Fruit fly (Drosophila melanogaster) whole organism, embryonic: ENCODE results near the gene dsx.

Experiments used
- BEAF-32 ChIP-seq: fragments of 200-800 bp; sonication (Bioruptor generic); optimal IDR thresholded peaks from 3 replicates; lab custom pipeline; 2017; ENCODE audit warnings: missing biosample characterization, missing genetic modification characterization, mild to moderate bottlenecking, moderate library complexity, missing genetic modification reagents
- CG10979 ChIP-seq: fragments of 200-800 bp; sonication (Bioruptor generic); optimal IDR thresholded peaks from 2 replicates; lab custom pipeline; 2018; ENCODE audit warnings: missing biosample characterization, mild to moderate bottlenecking, missing genetic modification characterization, moderate library complexity
- CG11398 ChIP-seq: fragments of 200-800 bp; sonication (Bioruptor generic); optimal IDR thresholded peaks from 2 replicates; lab custom pipeline; 2016; ENCODE audit warnings: missing biosample characterization, missing genetic modification characterization
- CG12299 ChIP-seq: fragments of 200-800 bp; sonication (Bioruptor generic); optimal IDR thresholded peaks from 2 replicates; lab custom pipeline; 2018; ENCODE audit warnings: missing biosample characterization, mild to moderate bottlenecking, missing genetic modification characterization
- CG13424 ChIP-seq: fragments of 200-800 bp; sonication (Bioruptor generic); optimal IDR thresholded peaks from 2 replicates; lab custom pipeline; 2019; ENCODE audit warnings: missing biosample characterization, mild to moderate bottlenecking, missing genetic modification characterization, moderate library complexity
- CG15514 ChIP-seq: fragments of 200-800 bp; sonication (Bioruptor generic); optimal IDR thresholded peaks from 3 replicates; lab custom pipeline; 2017; ENCODE audit warnings: missing biosample characterization, missing genetic modification characterization, mild to moderate bottlenecking, moderate library complexity, missing genetic modification reagents
- CG15601 ChIP-seq: fragments of 200-800 bp; sonication (Bioruptor generic); optimal IDR thresholded peaks from 3 replicates; lab custom pipeline; 2019; ENCODE audit warnings: missing biosample characterization, mild to moderate bottlenecking, missing genetic modification characterization, moderate library complexity
- CG1602 ChIP-seq: fragments of 200-800 bp; sonication (Bioruptor generic); optimal IDR thresholded peaks from 3 replicates; lab custom pipeline; 2016; ENCODE audit warnings: missing biosample characterization, missing genetic modification characterization
- CG18476 ChIP-seq: fragments of 200-800 bp; sonication (Bioruptor generic); optimal IDR thresholded peaks from 2 replicates; lab custom pipeline; 2016; ENCODE audit warnings: missing biosample characterization, mild to moderate bottlenecking, missing genetic modification characterization
- CG3065 ChIP-seq: fragments of 200-800 bp; sonication (Bioruptor generic); optimal IDR thresholded peaks from 2 replicates; lab custom pipeline; 2016; ENCODE audit warnings: missing biosample characterization, missing genetic modification characterization
- CG4328 ChIP-seq: fragments of 200-800 bp; sonication (Bioruptor generic); optimal IDR thresholded peaks from 3 replicates; lab custom pipeline; 2017; ENCODE audit warnings: missing biosample characterization, missing genetic modification reagents, missing genetic modification characterization
- CG43689 ChIP-seq: fragments of 200-800 bp; sonication (Bioruptor generic); IDR thresholded peaks from 2 replicates; pipeline ENCODE4 v1.3.6; 2022; ENCODE audit warnings: missing biosample characterization, missing genetic modification characterization
- CG4404 ChIP-seq: fragments of 200-800 bp; sonication (Bioruptor generic); IDR thresholded peaks from 2 replicates; pipeline ENCODE4 v1.3.6; 2022; ENCODE audit warnings: missing biosample characterization, missing genetic modification characterization
- CG7556 ChIP-seq: fragments of 200-800 bp; sonication (Bioruptor generic); optimal IDR thresholded peaks from 2 replicates; lab custom pipeline; 2017; ENCODE audit warnings: missing biosample characterization, mild to moderate bottlenecking, missing genetic modification characterization
- Camta ChIP-seq: fragments of 200-800 bp; sonication (Bioruptor generic); optimal IDR thresholded peaks from 2 replicates; lab custom pipeline; 2016; ENCODE audit warnings: missing biosample characterization, missing genetic modification characterization
- D19B ChIP-seq: fragments of 200-800 bp; sonication (Bioruptor generic); optimal IDR thresholded peaks from 2 replicates; lab custom pipeline; 2017; ENCODE audit warnings: missing biosample characterization, mild to moderate bottlenecking, missing genetic modification characterization
- Deaf1 ChIP-seq: fragments of 200-800 bp; optimal IDR thresholded peaks from 3 replicates; lab custom pipeline; 2019; ENCODE audit warnings: missing biosample characterization, mild to moderate bottlenecking, missing genetic modification characterization, moderate library complexity
- Dip3 ChIP-seq: fragments of 200-800 bp; sonication (Bioruptor generic); optimal IDR thresholded peaks from 3 replicates; lab custom pipeline; 2016; ENCODE audit warnings: missing biosample characterization, missing genetic modification characterization
- E2f1 ChIP-seq: fragments of 200-800 bp; sonication (Bioruptor generic); IDR thresholded peaks from 2 replicates; pipeline ENCODE4 v1.3.6; 2022; ENCODE audit warnings: missing biosample characterization, missing genetic modification characterization
- ERR ChIP-seq: fragments of 200-800 bp; sonication (Bioruptor generic); optimal IDR thresholded peaks from 2 replicates; lab custom pipeline; 2016; ENCODE audit warnings: missing biosample characterization, missing genetic modification characterization
- Gsc ChIP-seq: fragments of 200-800 bp; sonication (Bioruptor generic); IDR thresholded peaks from 2 replicates; pipeline ENCODE4 v1.3.6; 2022; ENCODE audit warnings: missing biosample characterization, missing genetic modification characterization
- Gug ChIP-seq: fragments of 200-800 bp; sonication (Bioruptor generic); IDR thresholded peaks from 4 replicates; pipeline ENCODE4 v1.3.6; 2022; ENCODE audit warnings: missing biosample characterization, missing genetic modification characterization
- MTF-1 ChIP-seq: fragments of 200-800 bp; sonication (Bioruptor generic); optimal IDR thresholded peaks from 2 replicates; lab custom pipeline; 2018; ENCODE audit warnings: missing biosample characterization, mild to moderate bottlenecking, missing genetic modification characterization, borderline replicate concordance
- Med ChIP-seq: fragments of 200-800 bp; sonication (Bioruptor generic); peaks from one replicate; lab custom pipeline; 2016; ENCODE audit warnings: missing biosample characterization, missing genetic modification characterization, mild to moderate bottlenecking, inconsistent platforms, moderate library complexity
- Neu2 ChIP-seq: fragments of 200-800 bp; sonication (Bioruptor generic); optimal IDR thresholded peaks from 3 replicates; lab custom pipeline; 2016; ENCODE audit warnings: missing biosample characterization, missing genetic modification characterization, borderline replicate concordance
- Nf-YC ChIP-seq: fragments of 200-800 bp; optimal IDR thresholded peaks from 3 replicates; lab custom pipeline; 2019; ENCODE audit warnings: missing biosample characterization, mild to moderate bottlenecking, missing genetic modification characterization, moderate library complexity
- Pdp1 ChIP-seq, 2 experiments: fragments of 200-800 bp; sonication (Bioruptor generic); optimal IDR thresholded peaks; 3 replicates each; lab custom pipeline; 2016; ENCODE audit warnings: missing biosample characterization in 2 of 2, missing genetic modification characterization in 2 of 2, mild to moderate bottlenecking in 1 of 2, moderate library complexity in 1 of 2
- Ptx1 ChIP-seq: fragments of 200-800 bp; sonication (Bioruptor generic); IDR thresholded peaks from 2 replicates; pipeline ENCODE4 v1.3.6; 2022; ENCODE audit warnings: missing biosample characterization, missing genetic modification characterization
- ato ChIP-seq: fragments of 200-800 bp; sonication (Bioruptor generic); IDR thresholded peaks from 2 replicates; pipeline ENCODE4 v1.3.6; 2022; ENCODE audit warnings: missing biosample characterization, missing genetic modification characterization; ENCODE audit not compliant: partially characterized antibody
- caup ChIP-seq: fragments of 200-800 bp; sonication (Bioruptor generic); optimal IDR thresholded peaks from 3 replicates; lab custom pipeline; 2017; ENCODE audit warnings: missing biosample characterization, mild to moderate bottlenecking, missing genetic modification characterization, moderate library complexity; ENCODE audit not compliant: severe bottlenecking
- crol ChIP-seq: fragments of 200-800 bp; sonication (Bioruptor generic); IDR thresholded peaks from 2 replicates; pipeline ENCODE4 v1.3.6; 2022; ENCODE audit warnings: missing biosample characterization, missing genetic modification characterization
- crp ChIP-seq, 2 experiments: fragments of 200-800 bp; sonication (Bioruptor generic); optimal IDR thresholded peaks; 2 replicates in 1 of 2; 3 replicates in 1 of 2; lab custom pipeline; 2017; ENCODE audit warnings: missing biosample characterization in 2 of 2, missing genetic modification characterization in 2 of 2, mild to moderate bottlenecking in 1 of 2, moderate library complexity in 1 of 2
- dmrt11E ChIP-seq: fragments of 200-800 bp; sonication (Bioruptor generic); optimal IDR thresholded peaks from 3 replicates; lab custom pipeline; 2018; ENCODE audit warnings: missing biosample characterization, mild to moderate bottlenecking, missing genetic modification characterization, moderate library complexity
- gce ChIP-seq: fragments of 200-800 bp; sonication (Bioruptor generic); IDR thresholded peaks from 3 replicates; pipeline ENCODE4 v1.3.6; 2022; ENCODE audit warnings: missing biosample characterization, missing genetic modification characterization
- grau ChIP-seq: fragments of 200-800 bp; optimal IDR thresholded peaks from 3 replicates; lab custom pipeline; 2019; ENCODE audit warnings: missing biosample characterization, mild to moderate bottlenecking, missing genetic modification characterization, moderate library complexity
- grn ChIP-seq: fragments of 200-800 bp; sonication (Bioruptor generic); optimal IDR thresholded peaks from 3 replicates; lab custom pipeline; 2017; ENCODE audit warnings: missing biosample characterization, missing genetic modification characterization
- ham ChIP-seq: fragments of 200-800 bp; sonication (Bioruptor generic); IDR thresholded peaks from 2 replicates; pipeline ENCODE4 v1.3.6; 2022; ENCODE audit warnings: missing biosample characterization, missing genetic modification characterization
- odd ChIP-seq: fragments of 200-800 bp; sonication (Bioruptor generic); optimal IDR thresholded peaks from 2 replicates; lab custom pipeline; 2017; ENCODE audit warnings: missing biosample characterization, mild to moderate bottlenecking, missing genetic modification characterization
- psq ChIP-seq: fragments of 200-800 bp; sonication (Bioruptor generic); optimal IDR thresholded peaks from 2 replicates; lab custom pipeline; 2017; ENCODE audit warnings: missing biosample characterization, missing genetic modification characterization
- sob ChIP-seq: fragments of 200-800 bp; sonication (Bioruptor generic); IDR thresholded peaks from 2 replicates; pipeline ENCODE4 v1.3.6; 2022; ENCODE audit warnings: missing biosample characterization, missing genetic modification characterization
- ssp ChIP-seq: fragments of 200-800 bp; sonication (Bioruptor generic); IDR thresholded peaks from 2 replicates; pipeline ENCODE4 v1.3.6; 2022; ENCODE audit warnings: missing biosample characterization, missing genetic modification characterization
- sug ChIP-seq: fragments of 200-800 bp; optimal IDR thresholded peaks from 2 replicates; lab custom pipeline; 2019; ENCODE audit warnings: missing biosample characterization, mild to moderate bottlenecking, missing genetic modification characterization, moderate library complexity
- tx ChIP-seq: fragments of 200-800 bp; sonication (Bioruptor generic); optimal IDR thresholded peaks from 2 replicates; lab custom pipeline; 2016; ENCODE audit warnings: missing biosample characterization, missing genetic modification characterization
- vvl ChIP-seq: fragments of 200-800 bp; sonication (Bioruptor generic); IDR thresholded peaks from 2 replicates; pipeline ENCODE4 v1.3.6; 2022; ENCODE audit warnings: missing biosample characterization, missing genetic modification characterization
- z ChIP-seq: fragments of 200-800 bp; sonication (Bioruptor generic); IDR thresholded peaks from 3 replicates; pipeline ENCODE4 v1.3.6; 2022; ENCODE audit warnings: missing biosample characterization, missing genetic modification characterization
- zen2 ChIP-seq: fragments of 200-800 bp; sonication (Bioruptor generic); IDR thresholded peaks from 3 replicates; pipeline ENCODE4 v1.3.6; 2022; ENCODE audit warnings: missing biosample characterization, missing genetic modification characterization; ENCODE audit not compliant: partially characterized antibody
- zf30C ChIP-seq: fragments of 200-800 bp; sonication (Bioruptor generic); optimal IDR thresholded peaks from 3 replicates; lab custom pipeline; 2018; ENCODE audit warnings: missing biosample characterization, mild to moderate bottlenecking, missing genetic modification characterization
- zfh2 ChIP-seq: fragments of 200-800 bp; sonication (Bioruptor generic); optimal IDR thresholded peaks from 2 replicates; lab custom pipeline; 2016; ENCODE audit warnings: missing biosample characterization, missing genetic modification characterization

Gene dsx

DNA sequence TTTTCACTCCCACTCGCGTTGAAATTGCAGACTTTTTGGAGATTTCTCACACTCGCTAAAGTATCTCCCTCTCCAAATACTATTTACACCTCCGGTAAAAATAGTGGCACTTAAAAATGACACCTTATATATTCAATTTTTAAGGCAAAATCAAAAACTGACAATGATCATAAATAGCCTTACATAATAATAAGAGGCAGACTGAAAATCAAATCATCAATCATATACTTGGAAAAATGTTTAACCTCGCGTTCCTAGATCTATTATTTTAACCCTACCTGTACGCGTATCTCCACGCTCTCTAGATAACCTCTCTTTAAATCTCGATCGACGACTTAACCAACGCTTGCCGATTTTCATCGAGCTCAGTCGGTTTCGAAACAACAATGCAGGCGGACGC is 71.8 kb downstream of the dsx start (continued):
- TF ChIP-seq CG18476 (GFP tag; lab: Kevin White, UChicago) (peak; percentile 41), Deaf1 (tag; lab: Kevin White, UChicago) (peak; percentile 57), odd (no peak), Med (GFP tag; lab: Kevin White, UChicago) (peak; percentile 82), Nf-YC (tag; lab: Kevin White, UChicago) (no peak), CG10979 (tag; lab: Kevin White, UChicago) (no peak), Gug (GFP tag; lab: Robert Waterston, UW) (no peak), CG3065 (no peak), E2f1 (peak; percentile 67), zf30C (GFP tag; lab: Kevin White, UChicago) (no peak), CG4404 (GFP tag; lab: Robert Waterston, UW) (0 out of 2 replicates have a peak, but pooled peaks have one; percentile 26), crp (GFP tag; optimal IDR thresholded peaks at IDR 0.05; lab: Kevin White, UChicago) (no peak), Camta (GFP tag; lab: Kevin White, UChicago) (peak; percentile 52), crol (GFP tag; lab: Robert Waterston, UW) (no peak), dmrt11E (tag; lab: Kevin White, UChicago) (no peak), BEAF-32 (GFP tag; lab: Kevin White, UChicago) (no peak), ham (GFP tag; lab: Robert Waterston, UW) (no peak), CG13424 (peak; percentile 75), vvl (GFP tag; lab: Robert Waterston, UW) (peak; percentile 87), D19B (GFP tag; lab: Kevin White, UChicago) (peak; percentile 66), tx (GFP tag; lab: Kevin White, UChicago) (no peak), MTF-1 (GFP tag; lab: Kevin White, UChicago) (no peak), caup (GFP tag; lab: Kevin White, UChicago) (peak; percentile 81), CG43689 (peak; percentile 54), grau (peak; percentile 83), CG12299 (tag; lab: Kevin White, UChicago) (no peak), zen2 (GFP tag; lab: Robert Waterston, UW) (no peak)

- TF ChIP-seq z = no peak
- peak in 1 of 2 experiments; percentile 1 for TF ChIP-seq Pdp1 (GFP tag; optimal IDR thresholded peaks at IDR 0.05; lab: Kevin White, UChicago)
- TF ChIP-seq Med (GFP tag; lab: Kevin White, UChicago) = peak; percentile 7
- no peak for TF ChIP-seq sob (GFP tag; lab: Robert Waterston, UW)
Measured at dm6 chr3R:7894586-7894985, 72.6 kb downstream of the dsx start.

- TF ChIP-seq gce (GFP tag; lab: Robert Waterston, UW) = no peak
- TF ChIP-seq ssp (GFP tag; lab: Robert Waterston, UW) = no peak
- peak; percentile 28; the same call in 1 of the 2 replicates for TF ChIP-seq Ptx1 (GFP tag; lab: Robert Waterston, UW)
- no peak for TF ChIP-seq CG11398 (GFP tag; lab: Kevin White, UChicago)
- no peak for TF ChIP-seq sug (tag; lab: Kevin White, UChicago)
- TF ChIP-seq Gsc (GFP tag; lab: Robert Waterston, UW) = no peak
- TF ChIP-seq CG15601 = no peak
- TF ChIP-seq ERR (GFP tag; lab: Kevin White, UChicago) = no peak
- TF ChIP-seq CG1602 (GFP tag; lab: Kevin White, UChicago) = no peak
- no peak for TF ChIP-seq grn (GFP tag; lab: Kevin White, UChicago)
- TF ChIP-seq CG15514 (GFP tag; lab: Kevin White, UChicago) = peak; percentile 29
- TF ChIP-seq CG7556 = peak; percentile 31
- TF ChIP-seq zfh2 (GFP tag; lab: Kevin White, UChicago) = peak; percentile 47
- no peak for TF ChIP-seq Neu2
- no peak for TF ChIP-seq Dip3 (GFP tag; lab: Kevin White, UChicago)
- no peak for TF ChIP-seq ato
- peak; percentile 36 for TF ChIP-seq CG4328
- no peak for TF ChIP-seq psq (GFP tag; lab: Kevin White, UChicago)
- TF ChIP-seq zf30C (GFP tag; lab: Kevin White, UChicago) = no peak
Measured at dm6 chr3R:7892246-7893000, 74.8 kb downstream of the dsx start.
